Fruit fly (Drosophila melanogaster) whole organism, embryonic: ENCODE measurements around the gene CG14370.

Source experiments
- Atf3 ChIP-seq: fragments of 200-800 bp; sonication (Bioruptor generic); optimal IDR thresholded peaks from 3 replicates; lab custom pipeline; 2016; ENCODE audit warnings: missing biosample characterization, missing genetic modification characterization
- CG10366 ChIP-seq: fragments of 200-800 bp; sonication (Bioruptor generic); IDR thresholded peaks from 2 replicates; pipeline ENCODE4 v1.3.6; 2022; ENCODE audit warnings: missing biosample characterization, missing genetic modification characterization
- CG10565 ChIP-seq: fragments of 200-800 bp; sonication (Bioruptor generic); optimal IDR thresholded peaks from 3 replicates; lab custom pipeline; 2016; ENCODE audit warnings: missing biosample characterization, mild to moderate bottlenecking, missing genetic modification characterization
- CG10654 ChIP-seq: fragments of 200-800 bp; sonication (Bioruptor generic); optimal IDR thresholded peaks from 2 replicates; lab custom pipeline; 2016; ENCODE audit warnings: missing biosample characterization, missing genetic modification characterization
- CG11247 ChIP-seq: fragments of 200-800 bp; sonication (Bioruptor generic); IDR thresholded peaks from 2 replicates; pipeline ENCODE4 v1.3.6; 2022; ENCODE audit warnings: missing biosample characterization, missing genetic modification characterization
- CG11504 ChIP-seq: fragments of 200-800 bp; sonication (Bioruptor generic); optimal IDR thresholded peaks from 3 replicates; lab custom pipeline; 2019; ENCODE audit warnings: missing biosample characterization, mild to moderate bottlenecking, missing genetic modification characterization, moderate library complexity
- CG12104 ChIP-seq: fragments of 200-800 bp; sonication (Bioruptor generic); optimal IDR thresholded peaks from 3 replicates; lab custom pipeline; 2016; ENCODE audit warnings: missing biosample characterization, missing genetic modification characterization
- CG13287 ChIP-seq: fragments of 200-800 bp; sonication (Bioruptor generic); IDR thresholded peaks from 2 replicates; pipeline ENCODE4 v1.3.6; 2022; ENCODE audit warnings: missing biosample characterization, missing genetic modification characterization; ENCODE audit not compliant: partially characterized antibody
- CG18599 ChIP-seq: fragments of 200-800 bp; sonication (Bioruptor generic); optimal IDR thresholded peaks from 3 replicates; lab custom pipeline; 2017; ENCODE audit warnings: missing biosample characterization, missing genetic modification characterization, mild to moderate bottlenecking, moderate library complexity, missing genetic modification reagents
- CG2120 ChIP-seq: fragments of 200-800 bp; sonication (Bioruptor generic); optimal IDR thresholded peaks from 3 replicates; lab custom pipeline; 2016; ENCODE audit warnings: missing biosample characterization, missing genetic modification characterization
- CG2678 ChIP-seq: fragments of 200-800 bp; sonication (Bioruptor generic); optimal IDR thresholded peaks from 3 replicates; lab custom pipeline; 2019; ENCODE audit warnings: missing biosample characterization, mild to moderate bottlenecking, missing genetic modification characterization, moderate library complexity
- CG30403 ChIP-seq: fragments of 200-800 bp; sonication (Bioruptor generic); optimal IDR thresholded peaks from 3 replicates; lab custom pipeline; 2016; ENCODE audit warnings: missing biosample characterization, missing genetic modification characterization
- CG3281 ChIP-seq: fragments of 200-800 bp; sonication (Bioruptor generic); optimal IDR thresholded peaks from 3 replicates; lab custom pipeline; 2017; ENCODE audit warnings: missing biosample characterization, mild to moderate bottlenecking, missing genetic modification characterization
- CG8478 ChIP-seq: fragments of >200 bp; optimal IDR thresholded peaks from 2 replicates; lab custom pipeline; 2018
- Dip3 ChIP-seq: fragments of 200-800 bp; sonication (Bioruptor generic); optimal IDR thresholded peaks from 3 replicates; lab custom pipeline; 2016; ENCODE audit warnings: missing biosample characterization, missing genetic modification characterization
- E2f1 ChIP-seq: fragments of 200-800 bp; sonication (Bioruptor generic); IDR thresholded peaks from 2 replicates; pipeline ENCODE4 v1.3.6; 2022; ENCODE audit warnings: missing biosample characterization, missing genetic modification characterization
- Ets65A ChIP-seq: fragments of 200-800 bp; sonication (Bioruptor generic); peaks from one replicate; lab custom pipeline; 2016; ENCODE audit warnings: missing biosample characterization, missing genetic modification characterization
- Hmr ChIP-seq: fragments of 200-800 bp; sonication (Bioruptor generic); optimal IDR thresholded peaks from 3 replicates; lab custom pipeline; 2017; ENCODE audit warnings: mild to moderate bottlenecking, missing biosample characterization, missing genetic modification reagents, missing genetic modification characterization
- Hmx ChIP-seq: fragments of 200-800 bp; sonication (Bioruptor generic); optimal IDR thresholded peaks from 2 replicates; lab custom pipeline; 2016; ENCODE audit warnings: missing biosample characterization, missing genetic modification characterization
- Jarid2 ChIP-seq: fragments of 200-800 bp; sonication (Bioruptor generic); optimal IDR thresholded peaks from 3 replicates; lab custom pipeline; 2017; ENCODE audit warnings: mild to moderate bottlenecking, missing biosample characterization, missing genetic modification reagents, missing genetic modification characterization
- Ptx1 ChIP-seq: fragments of 200-800 bp; sonication (Bioruptor generic); IDR thresholded peaks from 2 replicates; pipeline ENCODE4 v1.3.6; 2022; ENCODE audit warnings: missing biosample characterization, missing genetic modification characterization
- Scr ChIP-seq: fragments of 200-800 bp; sonication (Bioruptor generic); IDR thresholded peaks from 2 replicates; pipeline ENCODE4 v1.3.6; 2022; ENCODE audit warnings: missing biosample characterization, missing genetic modification characterization; ENCODE audit not compliant: partially characterized antibody
- Tbp ChIP-seq: fragments of >200 bp; optimal IDR thresholded peaks from 2 replicates; lab custom pipeline; 2018; ENCODE audit warnings: missing biosample characterization, missing genetic modification characterization
- amos ChIP-seq: fragments of 200-800 bp; sonication (Bioruptor generic); IDR thresholded peaks from 2 replicates; pipeline ENCODE4 v1.3.6; 2022; ENCODE audit warnings: missing biosample characterization, missing genetic modification characterization; ENCODE audit not compliant: partially characterized antibody
- ase ChIP-seq: fragments of 200-800 bp; sonication (Bioruptor generic); IDR thresholded peaks from 3 replicates; pipeline ENCODE4 v1.3.6; 2022; ENCODE audit warnings: missing biosample characterization, missing genetic modification characterization
- bbx ChIP-seq: fragments of 200-800 bp; sonication (Bioruptor generic); IDR thresholded peaks from 2 replicates; pipeline ENCODE4 v1.3.6; 2022; ENCODE audit warnings: missing biosample characterization, missing genetic modification characterization; ENCODE audit not compliant: partially characterized antibody
- cg ChIP-seq: fragments of 200-800 bp; sonication (Bioruptor generic); optimal IDR thresholded peaks from 3 replicates; lab custom pipeline; 2019; ENCODE audit warnings: missing biosample characterization, mild to moderate bottlenecking, missing genetic modification characterization, moderate library complexity
- croc ChIP-seq: fragments of 200-800 bp; sonication (Bioruptor generic); conservative IDR thresholded peaks from 3 replicates; pipeline ENCODE4 v1.3.6; 2022; ENCODE audit warnings: missing biosample characterization, missing genetic modification characterization
- cwo ChIP-seq: fragments of 200-800 bp; sonication (Bioruptor generic); optimal IDR thresholded peaks from 3 replicates; lab custom pipeline; 2017; ENCODE audit warnings: missing biosample characterization, missing genetic modification characterization, mild to moderate bottlenecking, moderate library complexity, missing genetic modification reagents
- dati ChIP-seq: fragments of 200-800 bp; sonication (Bioruptor generic); IDR thresholded peaks from 2 replicates; pipeline ENCODE4 v1.3.6; 2022; ENCODE audit warnings: missing biosample characterization, missing genetic modification characterization
- dmrt99B ChIP-seq: fragments of 200-800 bp; sonication (Bioruptor generic); optimal IDR thresholded peaks from 2 replicates; lab custom pipeline; 2018; ENCODE audit warnings: missing biosample characterization, mild to moderate bottlenecking, missing genetic modification characterization, moderate library complexity
- dysf ChIP-seq: fragments of 200-800 bp; sonication (Bioruptor generic); IDR thresholded peaks from 3 replicates; pipeline ENCODE4 v1.3.6; 2022; ENCODE audit warnings: missing biosample characterization, missing genetic modification characterization
- esg ChIP-seq: fragments of 200-800 bp; sonication (Bioruptor generic); conservative IDR thresholded peaks from 2 replicates; pipeline ENCODE4 v1.3.6; 2022; ENCODE audit warnings: missing biosample characterization, missing genetic modification characterization
- fd96Cb ChIP-seq: fragments of 200-800 bp; sonication (Bioruptor generic); optimal IDR thresholded peaks from 2 replicates; lab custom pipeline; 2018; ENCODE audit warnings: missing biosample characterization, mild to moderate bottlenecking, missing genetic modification characterization, moderate library complexity
- gro ChIP-seq: fragments of 200-800 bp; sonication (Bioruptor generic); optimal IDR thresholded peaks from 2 replicates; lab custom pipeline; 2016; ENCODE audit warnings: missing biosample characterization, missing genetic modification characterization
- lmd ChIP-seq: fragments of 200-800 bp; sonication (Bioruptor generic); IDR thresholded peaks from 2 replicates; pipeline ENCODE4 v1.3.6; 2022; ENCODE audit warnings: missing biosample characterization, missing genetic modification characterization
- nmo ChIP-seq: fragments of 200-800 bp; sonication (Bioruptor generic); optimal IDR thresholded peaks from 2 replicates; lab custom pipeline; 2018; ENCODE audit warnings: missing biosample characterization, mild to moderate bottlenecking, missing genetic modification characterization, moderate library complexity
- pan ChIP-seq, 4 experiments: fragments of >200 bp in 3 of 4; fragments of 200-800 bp in 1 of 4; sonication (Bioruptor generic) in 1 of 4; optimal IDR thresholded peaks in 3 of 4; IDR thresholded peaks in 1 of 4; 2 replicates each; pipeline versions ENCODE4 v1.3.6 to Lab custom; 2017 to 2022; ENCODE audit warnings: missing biosample characterization in 2 of 4, missing genetic modification characterization in 2 of 4, mixed read lengths in 1 of 4
- prd ChIP-seq, 3 experiments: fragments of >200 bp in 2 of 3; fragments of 200-800 bp in 1 of 3; sonication (Bioruptor generic) in 1 of 3; optimal IDR thresholded peaks in 2 of 3; IDR thresholded peaks in 1 of 3; 2 replicates in 2 of 3; 3 replicates in 1 of 3; pipeline versions ENCODE4 v1.3.6 to Lab custom; 2017 to 2022; ENCODE audit warnings: missing biosample characterization in 1 of 3, missing genetic modification characterization in 1 of 3
- pros ChIP-seq: fragments of 200-800 bp; sonication (Bioruptor generic); optimal IDR thresholded peaks from 3 replicates; lab custom pipeline; 2019; ENCODE audit warnings: missing biosample characterization, mild to moderate bottlenecking, missing genetic modification characterization, moderate library complexity
- row ChIP-seq: fragments of 200-800 bp; sonication (Bioruptor generic); IDR thresholded peaks from 3 replicates; pipeline ENCODE4 v1.3.6; 2022; ENCODE audit warnings: missing biosample characterization, missing genetic modification characterization
- salm ChIP-seq: fragments of 200-800 bp; sonication (Bioruptor generic); optimal IDR thresholded peaks from 2 replicates; lab custom pipeline; 2018; ENCODE audit warnings: missing biosample characterization, mild to moderate bottlenecking, missing genetic modification characterization
- slbo ChIP-seq: fragments of 200-800 bp; sonication (Bioruptor generic); IDR thresholded peaks from 2 replicates; pipeline ENCODE4 v1.3.6; 2022; ENCODE audit warnings: missing biosample characterization, missing genetic modification characterization
- sob ChIP-seq: fragments of 200-800 bp; sonication (Bioruptor generic); IDR thresholded peaks from 2 replicates; pipeline ENCODE4 v1.3.6; 2022; ENCODE audit warnings: missing biosample characterization, missing genetic modification characterization
- vnd ChIP-seq: fragments of 200-800 bp; sonication (Bioruptor generic); IDR thresholded peaks from 3 replicates; pipeline ENCODE4 v1.3.6; 2022; ENCODE audit warnings: missing biosample characterization, missing genetic modification characterization; ENCODE audit not compliant: partially characterized antibody
- vvl ChIP-seq: fragments of 200-800 bp; sonication (Bioruptor generic); IDR thresholded peaks from 2 replicates; pipeline ENCODE4 v1.3.6; 2022; ENCODE audit warnings: missing biosample characterization, missing genetic modification characterization
- wdn ChIP-seq: fragments of 200-800 bp; sonication (Bioruptor generic); IDR thresholded peaks from 2 replicates; pipeline ENCODE4 v1.3.6; 2022; ENCODE audit warnings: missing biosample characterization, missing genetic modification characterization

CG14370 gene

dm6 chr3R:13592557-13592956 lies 4.8 kb downstream of the CG14370 start, which contains the start of gene CG14369:
Gene CG14369, minus strand, starts transcription at chr3R:13592657.
- TF ChIP-seq vnd (GFP tag; lab: Robert Waterston, UW) (no peak), Dip3 (GFP tag; lab: Kevin White, UChicago) (no peak), Scr (GFP tag; lab: Robert Waterston, UW) (no peak)

- TF ChIP-seq slbo (GFP tag; lab: Robert Waterston, UW) (peak; percentile 44), Ptx1 (peak; percentile 56), sob (GFP tag; lab: Robert Waterston, UW) (peak; percentile 41; the same call in 1 of the 2 replicates), Ets65A (GFP tag; lab: Kevin White, UChicago) (peak; percentile 38), bbx (GFP tag; lab: Robert Waterston, UW) (no peak), CG13287 (GFP tag; lab: Robert Waterston, UW) (no peak), croc (no peak), fd96Cb (tag; lab: Kevin White, UChicago) (no peak), wdn (GFP tag; lab: Robert Waterston, UW) (no peak), dmrt99B (peak; percentile 18), CG10565 (GFP tag; lab: Kevin White, UChicago) (no peak), vvl (GFP tag; lab: Robert Waterston, UW) (peak; percentile 15; the same call in 1 of the 2 replicates), CG18599 (GFP tag; lab: Kevin White, UChicago) (peak; percentile 40), Atf3 (GFP tag; lab: Kevin White, UChicago) (no peak), Dip3 (GFP tag; lab: Kevin White, UChicago) (no peak), Hmr (GFP tag; lab: Kevin White, UChicago) (peak; percentile 4), CG8478 (lab: Kevin White, UChicago) (no peak), CG11247 (GFP tag; lab: Robert Waterston, UW) (peak; percentile 12; the same call in 1 of the 2 replicates), Jarid2 (GFP tag; lab: Kevin White, UChicago) (no peak), pros (GFP tag; lab: Kevin White, UChicago) (no peak), CG10654 (GFP tag; lab: Kevin White, UChicago) (no peak), esg (GFP tag; lab: Robert Waterston, UW) (no peak), amos (no peak), CG30403 (GFP tag; lab: Kevin White, UChicago) (peak; percentile 15), CG11504 (tag; lab: Kevin White, UChicago) (peak; percentile 45), Tbp (GFP tag; lab: Kevin White, UChicago) (no peak), CG10366 (no peak; the same call in 1 of the 2 replicates), Hmx (GFP tag; lab: Kevin White, UChicago) (no peak), cwo (GFP tag; lab: Kevin White, UChicago) (peak; percentile 22), row (peak; percentile 50; the same call in 2 of the 3 replicates), CG12104 (GFP tag; lab: Kevin White, UChicago) (no peak), ase (GFP tag; lab: Robert Waterston, UW) (no peak), nmo (peak; percentile 8), dati (GFP tag; lab: Robert Waterston, UW) (0 out of 2 replicates have a peak, but pooled peaks have one; percentile 19), dysf (peak; percentile 61; the same call in 2 of the 3 replicates), E2f1 (GFP tag; lab: Robert Waterston, UW) (0 out of 2 replicates have a peak, but pooled peaks have one; percentile 11), CG2120 (GFP tag; lab: Kevin White, UChicago) (peak; percentile 19), lmd (0 out of 2 replicates have a peak, but pooled peaks have one; percentile 22), salm (tag; lab: Kevin White, UChicago) (no peak), CG3281 (GFP tag; lab: Kevin White, UChicago) (peak; percentile 14), prd (optimal IDR thresholded peaks at IDR 0.05; lab: Kevin White, UChicago) (no peak), prd (GFP tag; IDR thresholded peaks at IDR 0.05; lab: Robert Waterston, UW) (0 out of 3 replicates have a peak, but pooled peaks have one; percentile 15), cg (no peak), CG2678 (peak; percentile 46), gro (peak; percentile 12), pan (optimal IDR thresholded peaks at IDR 0.05; lab: Kevin White, UChicago) (no peak), pan (GFP tag; optimal IDR thresholded peaks at IDR 0.05 in 1 of 2, IDR thresholded peaks at IDR 0.05 in 1 of 2) (peak in 1 of 2 experiments; percentile 15)
Measured at dm6 chr3R:13596409-13596808, 8.6 kb downstream of the CG14370 start.
